Fruit fly (Drosophila melanogaster): ENCODE results near the gene Tpi.

The Tpi gene

dm6 chr3R:30170671-30171667 lies 36.6 kb upstream of the Tpi start, which contains the start of gene Rsod (continued):
- no peak for TF ChIP-seq CG13894 (tag; optimal IDR thresholded peaks at IDR 0.05)
- peak; percentile 99 for TF ChIP-seq Blimp-1 (GFP tag; optimal IDR thresholded peaks at IDR 0.05)
- no peak for TF ChIP-seq Hmr (GFP tag; optimal IDR thresholded peaks at IDR 0.05)
- no peak for TF ChIP-seq CG14965 (GFP tag; optimal IDR thresholded peaks at IDR 0.05; ENCODE audit: borderline replicate concordance)
- peak; percentile 9 for TF ChIP-seq nerfin-1 (tag; optimal IDR thresholded peaks at IDR 0.05)
- peak; percentile 71 for TF ChIP-seq CG34422 (GFP tag; IDR thresholded peaks at IDR 0.05)
- peak; percentile 63 for TF ChIP-seq B-H1 (GFP tag; IDR thresholded peaks at IDR 0.05)
- no peak for TF ChIP-seq CG3838 (GFP tag; optimal IDR thresholded peaks at IDR 0.05)
- no peak for TF ChIP-seq btn (GFP tag; optimal IDR thresholded peaks at IDR 0.05)
- TF ChIP-seq CG31365 (tag; optimal IDR thresholded peaks at IDR 0.05): no peak
- TF ChIP-seq Dll (GFP tag; IDR thresholded peaks at IDR 0.05; ENCODE audit: partially characterized antibody): no peak
- TF ChIP-seq CG11695 (GFP tag; IDR thresholded peaks at IDR 0.05): peak; percentile 59; the same call in 2 of the 3 replicates
- TF ChIP-seq inv (GFP tag; IDR thresholded peaks at IDR 0.05; ENCODE audit: partially characterized antibody): no peak
- TF ChIP-seq lilli (GFP tag; optimal IDR thresholded peaks at IDR 0.05): peak; percentile 32
- no peak for TF ChIP-seq CkIIα-i1 (GFP tag; IDR thresholded peaks at IDR 0.05)
- TF ChIP-seq CG12155 (GFP tag; optimal IDR thresholded peaks at IDR 0.05): no peak
- no peak for TF ChIP-seq pho (GFP tag; optimal IDR thresholded peaks at IDR 0.05)
- TF ChIP-seq CG33557 (GFP tag; optimal IDR thresholded peaks at IDR 0.05): peak; percentile 50
- TF ChIP-seq CG11247 (GFP tag; IDR thresholded peaks at IDR 0.05): peak; percentile 44
- TF ChIP-seq zfh2 (GFP tag; optimal IDR thresholded peaks at IDR 0.05): no peak
- peak; percentile 20 for TF ChIP-seq CG18599 (GFP tag; optimal IDR thresholded peaks at IDR 0.05)
- no peak for TF ChIP-seq Poxn (GFP tag; IDR thresholded peaks at IDR 0.05)
- TF ChIP-seq CG10543 (GFP tag; optimal IDR thresholded peaks at IDR 0.05): peak; percentile 27
- TF ChIP-seq lola (GFP tag; optimal IDR thresholded peaks at IDR 0.05): peak in 1 of 3 experiments; percentile 43
- TF ChIP-seq Fer1 (GFP tag; optimal IDR thresholded peaks at IDR 0.05): no peak
- peak; percentile 35; the same call in 2 of the 3 replicates for TF ChIP-seq croc (GFP tag; conservative IDR thresholded peaks at IDR 0.05)
- no peak for TF ChIP-seq CG9797 (GFP tag; optimal IDR thresholded peaks at IDR 0.05)
- peak; percentile 31 for TF ChIP-seq ind (GFP tag; optimal IDR thresholded peaks at IDR 0.05)
- peak; percentile 39 for TF ChIP-seq CG12659 (GFP tag; optimal IDR thresholded peaks at IDR 0.05)
- no peak for TF ChIP-seq CG34376 (GFP tag; optimal IDR thresholded peaks at IDR 0.05)
- TF ChIP-seq sd (tag; optimal IDR thresholded peaks at IDR 0.05): no peak
- TF ChIP-seq jing (GFP tag; optimal IDR thresholded peaks at IDR 0.05): peak; percentile 15
- TF ChIP-seq CG5953 (GFP tag; IDR thresholded peaks at IDR 0.05): peak; percentile 47
- TF ChIP-seq Ada2b (GFP tag; IDR thresholded peaks at IDR 0.05): peak; percentile 54
- peak; percentile 55; the same call in 1 of the 2 replicates for TF ChIP-seq CG6272 (GFP tag; IDR thresholded peaks at IDR 0.05)
- no peak for TF ChIP-seq gcm2 (GFP tag; optimal IDR thresholded peaks at IDR 0.05)
- TF ChIP-seq tgo (GFP tag; IDR thresholded peaks at IDR 0.05): peak; percentile 79
- peak; percentile 78 for TF ChIP-seq ase (GFP tag; IDR thresholded peaks at IDR 0.05)
- peak; percentile 21 for TF ChIP-seq CG1233 (GFP tag; optimal IDR thresholded peaks at IDR 0.05)
- no peak for TF ChIP-seq h (optimal IDR thresholded peaks at IDR 0.05)
- TF ChIP-seq tx (GFP tag; optimal IDR thresholded peaks at IDR 0.05): no peak
- no peak for TF ChIP-seq trh (GFP tag; optimal IDR thresholded peaks at IDR 0.05)
- TF ChIP-seq PHDP (tag; optimal IDR thresholded peaks at IDR 0.05): peak; percentile 52
- no peak for TF ChIP-seq Dad (GFP tag; optimal IDR thresholded peaks at IDR 0.05)
- TF ChIP-seq Bgb (GFP tag; IDR thresholded peaks at IDR 0.05; ENCODE audit: partially characterized antibody): no peak
- peak; percentile 59 for TF ChIP-seq Xbp1 (GFP tag; optimal IDR thresholded peaks at IDR 0.05)
- TF ChIP-seq CG3726 (GFP tag; IDR thresholded peaks at IDR 0.05): peak; percentile 64; the same call in 2 of the 3 replicates
- no peak for TF ChIP-seq CG12299 (tag; optimal IDR thresholded peaks at IDR 0.05)
